Worm (Caenorhabditis elegans) whole organism, L1 larva: ENCODE data around the gene frm-5.1.
"Not testable (repeated sequence)": the region's sequence is repeated elsewhere in the genome, so short reads cannot be mapped to it uniquely, and the experiment has no call there.

Experiments used
- alr-1 ChIP-seq: fragments of 200-800 bp; sonication (Bioruptor generic); optimal IDR thresholded peaks from 2 replicates; lab custom pipeline; 2018; ENCODE audit warnings: borderline replicate concordance, mild to moderate bottlenecking, missing genetic modification characterization, missing compliant biosample characterization
- ces-1 ChIP-seq: fragments of 150-350 bp; optimal IDR thresholded peaks from 2 replicates; lab custom pipeline; 2014; ENCODE audit warnings: missing biosample characterization, missing genetic modification reagents, missing genetic modification characterization
- efl-3 ChIP-seq: fragments of 200-800 bp; sonication (Bioruptor generic); optimal IDR thresholded peaks from 2 replicates; lab custom pipeline; 2018; ENCODE audit warnings: mild to moderate bottlenecking, missing genetic modification characterization, missing compliant biosample characterization

The frm-5.1 gene

DNA sequence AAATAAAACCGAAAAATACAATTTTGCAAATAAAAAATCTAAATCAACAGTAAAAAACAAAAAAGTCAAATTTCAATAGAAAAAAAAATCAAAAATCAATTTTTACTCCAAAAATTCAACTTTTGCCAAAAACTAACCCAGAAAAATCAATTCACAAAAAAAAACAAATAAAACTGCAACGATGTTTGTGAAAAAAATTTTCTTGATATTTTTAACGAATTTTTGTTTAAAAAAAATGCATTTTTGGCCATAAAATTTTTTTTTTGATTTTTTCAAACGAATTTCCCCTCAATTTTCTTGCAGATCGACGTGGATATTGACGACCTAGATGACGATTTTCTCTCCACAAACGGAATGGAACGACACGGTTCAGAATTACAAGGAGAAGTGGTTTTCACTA is 48.3 kb downstream of the frm-5.1 start, which contains the start of gene frm-5.2:
Gene frm-5.2 (plus strand): TSS at position 301 of the 400 bp plus-strand sequence.
- TF ChIP-seq ces-1 (GFP tag; lab: Kevin White, UChicago); efl-3; alr-1 (tag; lab: Kevin White, UChicago): not testable (repeated sequence)
